In the genomic region with DNA sequence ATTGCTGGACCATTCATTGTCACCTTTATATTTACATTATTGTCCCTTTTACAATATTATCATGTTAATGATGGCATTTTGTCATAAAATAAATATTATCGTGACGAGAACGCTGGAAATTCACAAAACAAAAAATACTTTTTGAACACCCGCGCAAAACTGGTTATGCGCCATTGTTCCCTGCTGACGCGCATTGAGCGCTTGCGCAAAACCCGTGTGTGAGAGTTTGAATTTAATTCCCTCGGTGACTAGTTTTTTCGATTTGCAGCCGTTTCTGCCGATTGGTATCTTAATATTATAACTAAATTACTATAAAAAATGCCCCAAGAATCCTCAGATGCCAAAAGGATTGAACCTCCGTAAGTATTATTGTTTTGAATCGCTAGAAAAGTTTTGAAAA, we compare ENCODE assay signal across 3 worm cellular contexts.
TF ChIP-seq lines count a peak whose summit lies in the region.

TSS of gene pafo-1 (plus strand) at position 256 of the 400 bp plus-strand sequence.

TF ChIP-seq in whole organism, L1 larva, 84 proteins besides CTCF, POLR2A, EP300 and RAD21 (continued from another document and continues in another):
- peak; percentile 75 for TF ChIP-seq elt-2 (tag; optimal IDR thresholded peaks at IDR 0.05; lab: Kevin White, UChicago)
- TF ChIP-seq unc-86 (tag; optimal IDR thresholded peaks at IDR 0.05; lab: Kevin White, UChicago) = peak; percentile 89
- peak; percentile 91 for TF ChIP-seq unc-130 (tag; optimal IDR thresholded peaks at IDR 0.05; lab: Kevin White, UChicago)
- TF ChIP-seq efl-1 (optimal IDR thresholded peaks at IDR 0.05; lab: Kevin White, UChicago) = peak; percentile 98 to 99
- peak; percentile 99 to 100 for TF ChIP-seq efl-1 (GFP tag; optimal IDR thresholded peaks at IDR 0.05 in 1 of 2; lab: Kevin White, UChicago)
- peak; percentile 93 for TF ChIP-seq nhr-90 (tag; optimal IDR thresholded peaks at IDR 0.05; lab: Kevin White, UChicago; ENCODE audit: poor library complexity)
- no peak for TF ChIP-seq hpl-2 (GFP tag; optimal IDR thresholded peaks at IDR 0.05; lab: Kevin White, UChicago)
- TF ChIP-seq lir-3 (tag; optimal IDR thresholded peaks at IDR 0.05; lab: Kevin White, UChicago; ENCODE audit: poor library complexity) = peak; percentile 68
- peak; percentile 99 for TF ChIP-seq lin-35 (GFP tag; optimal IDR thresholded peaks at IDR 0.05; lab: Kevin White, UChicago)
- TF ChIP-seq nhr-76 (tag; optimal IDR thresholded peaks at IDR 0.05; lab: Kevin White, UChicago) = peak; percentile 43
- TF ChIP-seq lin-15B (tag; optimal IDR thresholded peaks at IDR 0.05; lab: Kevin White, UChicago) = peak; percentile 79
- peak; percentile 5 for TF ChIP-seq C34B4.2 (tag; optimal IDR thresholded peaks at IDR 0.05; lab: Kevin White, UChicago)
- peak; percentile 88 for TF ChIP-seq jun-1 (tag; optimal IDR thresholded peaks at IDR 0.05; lab: Kevin White, UChicago)
- no peak for TF ChIP-seq unc-30 (tag; optimal IDR thresholded peaks at IDR 0.05; lab: Kevin White, UChicago)
- peak; percentile 47 for TF ChIP-seq efl-3 (GFP tag; optimal IDR thresholded peaks at IDR 0.05; lab: Kevin White, UChicago)
- TF ChIP-seq nhr-11 (tag; optimal IDR thresholded peaks at IDR 0.05; lab: Kevin White, UChicago) = peak; percentile 81
- peak; percentile 99 for TF ChIP-seq dpl-1 (GFP tag; optimal IDR thresholded peaks at IDR 0.05; lab: Kevin White, UChicago)
- peak; percentile 92 for TF ChIP-seq nhr-20 (tag; optimal IDR thresholded peaks at IDR 0.05; lab: Kevin White, UChicago)
- peak; percentile 89 for TF ChIP-seq isw-1 (GFP tag; IDR thresholded peaks at IDR 0.05; lab: Robert Waterston, UW)
- peak in 2 of 6 experiments; percentile 79 to 80 for TF ChIP-seq elt-3 (tag; optimal IDR thresholded peaks at IDR 0.05; lab: Kevin White, UChicago)
- TF ChIP-seq fos-1 (tag; optimal IDR thresholded peaks at IDR 0.05; lab: Kevin White, UChicago) = peak; percentile 84
- no peak for TF ChIP-seq sptf-1 (tag; optimal IDR thresholded peaks at IDR 0.05; lab: Kevin White, UChicago)
- TF ChIP-seq nhr-12 (tag; optimal IDR thresholded peaks at IDR 0.05; lab: Kevin White, UChicago) = no peak
- TF ChIP-seq egl-13 (tag; optimal IDR thresholded peaks at IDR 0.05; lab: Kevin White, UChicago) = peak; percentile 77
- TF ChIP-seq unc-62 (GFP tag; optimal IDR thresholded peaks at IDR 0.05; lab: Kevin White, UChicago) = no peak
- peak; percentile 13 for TF ChIP-seq ama-1 (optimal IDR thresholded peaks at IDR 0.05; lab: Kevin White, UChicago)
- peak; percentile 67 for TF ChIP-seq mab-9 (GFP tag; IDR thresholded peaks at IDR 0.05; lab: Robert Waterston, UW)
- TF ChIP-seq zip-4 (GFP tag; optimal IDR thresholded peaks at IDR 0.05; lab: Kevin White, UChicago) = peak; percentile 80
- no peak for TF ChIP-seq Y116A8C.19 (tag; optimal IDR thresholded peaks at IDR 0.05; lab: Kevin White, UChicago; ENCODE audit: borderline replicate concordance)
- TF ChIP-seq snu-23 (GFP tag; optimal IDR thresholded peaks at IDR 0.05; lab: Kevin White, UChicago) = peak; percentile 92
- peak; percentile 83 for TF ChIP-seq snpc-4 (tag; optimal IDR thresholded peaks at IDR 0.05; lab: Kevin White, UChicago)
- TF ChIP-seq lsy-2 (tag; optimal IDR thresholded peaks at IDR 0.05; lab: Kevin White, UChicago) = peak; percentile 91 to 92
- peak; percentile 80 to 93 (median 92) for TF ChIP-seq ceh-82 (tag; optimal IDR thresholded peaks at IDR 0.05; lab: Kevin White, UChicago)
- peak; percentile 95 for TF ChIP-seq nhr-71 (tag; optimal IDR thresholded peaks at IDR 0.05; lab: Kevin White, UChicago)
- peak; percentile 85 for TF ChIP-seq irx-1 (tag; optimal IDR thresholded peaks at IDR 0.05; lab: Kevin White, UChicago)
- TF ChIP-seq F16B12.6 (tag; optimal IDR thresholded peaks at IDR 0.05; lab: Kevin White, UChicago) = peak; percentile 67
- TF ChIP-seq fkh-4 (tag; optimal IDR thresholded peaks at IDR 0.05; lab: Kevin White, UChicago; ENCODE audit: borderline replicate concordance) = peak; percentile 28
- no peak for TF ChIP-seq hlh-17 (GFP tag; optimal IDR thresholded peaks at IDR 0.05; lab: Kevin White, UChicago; ENCODE audit: borderline replicate concordance)
- peak; percentile 91 for TF ChIP-seq lin-39 (tag; optimal IDR thresholded peaks at IDR 0.05; lab: Kevin White, UChicago)
- peak; percentile 87 for TF ChIP-seq lin-13 (GFP tag; optimal IDR thresholded peaks at IDR 0.05; lab: Kevin White, UChicago)
- TF ChIP-seq sox-4 (tag; optimal IDR thresholded peaks at IDR 0.05; lab: Kevin White, UChicago) = peak; percentile 81

TF ChIP-seq in whole organism, L3 larva, 47 proteins besides CTCF, POLR2A, EP300 and RAD21 (continued from another document):
- TF ChIP-seq nfya-1 (tag; optimal IDR thresholded peaks at IDR 0.05; lab: Kevin White, UChicago; ENCODE audit: insufficient read depth) (peak; percentile 85), hmg-11 (tag; optimal IDR thresholded peaks at IDR 0.05; lab: Kevin White, UChicago) (no peak), nhr-23 (tag; optimal IDR thresholded peaks at IDR 0.05; lab: Kevin White, UChicago) (peak; percentile 80), lin-39 (tag; optimal IDR thresholded peaks at IDR 0.05; lab: Kevin White, UChicago) (peak; percentile 74), elt-1 (tag; optimal IDR thresholded peaks at IDR 0.05; lab: Kevin White, UChicago) (no peak), snpc-4 (tag; optimal IDR thresholded peaks at IDR 0.05; lab: Kevin White, UChicago) (peak; percentile 70), elt-3 (tag; optimal IDR thresholded peaks at IDR 0.05; lab: Kevin White, UChicago) (no peak), eor-1 (tag; optimal IDR thresholded peaks at IDR 0.05; lab: Kevin White, UChicago) (no peak), fkh-2 (tag; optimal IDR thresholded peaks at IDR 0.05; lab: Kevin White, UChicago) (no peak), lin-15B (tag; optimal IDR thresholded peaks at IDR 0.05; lab: Kevin White, UChicago) (peak; percentile 87), R02D3.7 (tag; optimal IDR thresholded peaks at IDR 0.05; lab: Kevin White, UChicago) (peak; percentile 77), daf-12 (tag; optimal IDR thresholded peaks at IDR 0.05; lab: Kevin White, UChicago) (no peak), nhr-28 (tag; optimal IDR thresholded peaks at IDR 0.05; lab: Kevin White, UChicago) (no peak), unc-62 (GFP tag; optimal IDR thresholded peaks at IDR 0.05; lab: Kevin White, UChicago) (no peak), sea-2 (GFP tag; optimal IDR thresholded peaks at IDR 0.05; lab: Kevin White, UChicago) (no peak), skn-1 (tag; optimal IDR thresholded peaks at IDR 0.05; lab: Kevin White, UChicago) (peak; percentile 74), mml-1 (tag; optimal IDR thresholded peaks at IDR 0.05; lab: Kevin White, UChicago) (no peak), ceh-16 (tag; optimal IDR thresholded peaks at IDR 0.05; lab: Kevin White, UChicago) (peak; percentile 26), egl-27 (tag; optimal IDR thresholded peaks at IDR 0.05; lab: Kevin White, UChicago) (peak; percentile 26), nhr-77 (tag; optimal IDR thresholded peaks at IDR 0.05; lab: Kevin White, UChicago) (no peak), fos-1 (tag; optimal IDR thresholded peaks at IDR 0.05; lab: Kevin White, UChicago) (no peak), nhr-237 (tag; optimal IDR thresholded peaks at IDR 0.05; lab: Kevin White, UChicago) (no peak), ceh-28 (tag; optimal IDR thresholded peaks at IDR 0.05; lab: Kevin White, UChicago) (peak; percentile 61), nhr-43 (tag; optimal IDR thresholded peaks at IDR 0.05; lab: Kevin White, UChicago; ENCODE audit: poor library complexity, severe bottlenecking) (peak; percentile 89), ceh-82 (tag; optimal IDR thresholded peaks at IDR 0.05; lab: Kevin White, UChicago) (peak; percentile 67), zag-1 (tag; optimal IDR thresholded peaks at IDR 0.05; lab: Kevin White, UChicago) (peak; percentile 19), ztf-4 (tag; optimal IDR thresholded peaks at IDR 0.05; lab: Kevin White, UChicago) (no peak), pqm-1 (tag; optimal IDR thresholded peaks at IDR 0.05; lab: Kevin White, UChicago) (peak; percentile 23)

TF ChIP-seq in whole organism, young adult, 124 proteins besides CTCF, POLR2A, EP300 and RAD21 (continued from another document and continues in another):
- TF ChIP-seq egrh-3 (GFP tag; IDR thresholded peaks at IDR 0.05; lab: Robert Waterston, UW) (no peak), aptf-2 (GFP tag; conservative IDR thresholded peaks at IDR 0.05; lab: Robert Waterston, UW) (no peak), rpc-1 (optimal IDR thresholded peaks at IDR 0.05; lab: Kevin White, UChicago) (no peak), rpc-1 (tag; optimal IDR thresholded peaks at IDR 0.05; lab: Kevin White, UChicago) (no peak), hlh-26 (GFP tag; conservative IDR thresholded peaks at IDR 0.05; lab: Robert Waterston, UW) (no peak), lsy-27 (tag; optimal IDR thresholded peaks at IDR 0.05; lab: Kevin White, UChicago; ENCODE audit: borderline replicate concordance, insufficient read depth) (no peak), snpc-1.1 (tag; optimal IDR thresholded peaks at IDR 0.05; lab: Kevin White, UChicago; ENCODE audit: insufficient read depth) (peak; percentile 47), dox-1 (GFP tag; IDR thresholded peaks at IDR 0.05; lab: Robert Waterston, UW) (peak; percentile 95), hlh-12 (tag; optimal IDR thresholded peaks at IDR 0.05; lab: Kevin White, UChicago) (no peak), repo-1 (tag; optimal IDR thresholded peaks at IDR 0.05; lab: Kevin White, UChicago) (peak; percentile 85), F57C9.4 (tag; optimal IDR thresholded peaks at IDR 0.05; lab: Kevin White, UChicago) (no peak), somi-1 (GFP tag; optimal IDR thresholded peaks at IDR 0.05; lab: Kevin White, UChicago) (peak; percentile 23), D2030.7 (GFP tag; IDR thresholded peaks at IDR 0.05; lab: Robert Waterston, UW) (peak; percentile 85), nhr-179 (tag; optimal IDR thresholded peaks at IDR 0.05; lab: Kevin White, UChicago) (no peak), ceh-100 (GFP tag; IDR thresholded peaks at IDR 0.05; lab: Robert Waterston, UW) (peak; percentile 84), cebp-2 (GFP tag; IDR thresholded peaks at IDR 0.05; lab: Robert Waterston, UW) (no peak), pha-4 (tag; optimal IDR thresholded peaks at IDR 0.05; lab: Kevin White, UChicago) (peak; percentile 16), attf-3 (GFP tag; conservative IDR thresholded peaks at IDR 0.05; lab: Robert Waterston, UW) (peak; percentile 62; the same call in 1 of the 2 replicates), fkh-3 (tag; optimal IDR thresholded peaks at IDR 0.05; lab: Kevin White, UChicago) (no peak), ztf-3 (GFP tag; optimal IDR thresholded peaks at IDR 0.05; lab: Kevin White, UChicago) (no peak), lin-54 (GFP tag; optimal IDR thresholded peaks at IDR 0.05; lab: Kevin White, UChicago) (peak; percentile 100), Y53F4B.3 (GFP tag; IDR thresholded peaks at IDR 0.05; lab: Robert Waterston, UW) (no peak), K12H6.12 (tag; optimal IDR thresholded peaks at IDR 0.05; lab: Kevin White, UChicago) (peak; percentile 42), nhr-120 (GFP tag; IDR thresholded peaks at IDR 0.05; lab: Robert Waterston, UW) (no peak), hsf-1 (GFP tag; IDR thresholded peaks at IDR 0.05; lab: Robert Waterston, UW) (no peak), snpc-3.4 (tag; optimal IDR thresholded peaks at IDR 0.05; lab: Kevin White, UChicago) (peak; percentile 57), lin-35 (GFP tag; optimal IDR thresholded peaks at IDR 0.05; lab: Kevin White, UChicago) (peak; percentile 92 to 98 (median 93)), tlf-1 (GFP tag; optimal IDR thresholded peaks at IDR 0.05; lab: Kevin White, UChicago) (peak; percentile 76), gei-17 (GFP tag; optimal IDR thresholded peaks at IDR 0.05; lab: Kevin White, UChicago) (no peak), ZK185.1 (tag; optimal IDR thresholded peaks at IDR 0.05; lab: Kevin White, UChicago; ENCODE audit: poor library complexity, severe bottlenecking) (peak; percentile 88), B0019.2 (GFP tag; conservative IDR thresholded peaks at IDR 0.05; lab: Robert Waterston, UW) (no peak), nhr-27 (tag; optimal IDR thresholded peaks at IDR 0.05; lab: Kevin White, UChicago) (no peak), lin-40 (tag; optimal IDR thresholded peaks at IDR 0.05; lab: Kevin White, UChicago) (peak; percentile 87), madf-10 (tag; optimal IDR thresholded peaks at IDR 0.05; lab: Kevin White, UChicago) (no peak), nhr-80 (tag; optimal IDR thresholded peaks at IDR 0.05; lab: Kevin White, UChicago) (peak; percentile 27), C06A6.2 (GFP tag; conservative IDR thresholded peaks at IDR 0.05; lab: Robert Waterston, UW) (peak; percentile 78), nhr-90 (tag; optimal IDR thresholded peaks at IDR 0.05; lab: Kevin White, UChicago) (no peak), let-607 (tag; optimal IDR thresholded peaks at IDR 0.05; lab: Kevin White, UChicago) (peak in 1 of 2 experiments; percentile 16), Y95B8A.8 (GFP tag; IDR thresholded peaks at IDR 0.05; lab: Robert Waterston, UW) (peak; percentile 82), F57A8.1 (GFP tag; optimal IDR thresholded peaks at IDR 0.05; lab: Kevin White, UChicago) (no peak), akir-1 (GFP tag; optimal IDR thresholded peaks at IDR 0.05; lab: Kevin White, UChicago) (no peak), rcor-1 (GFP tag; IDR thresholded peaks at IDR 0.05; lab: Robert Waterston, UW) (peak; percentile 88), ztf-25 (GFP tag; IDR thresholded peaks at IDR 0.05; lab: Robert Waterston, UW) (0 out of 2 replicates have a peak, but pooled peaks have one; percentile 58), K11D2.4 (GFP tag; IDR thresholded peaks at IDR 0.05; lab: Robert Waterston, UW) (peak; percentile 84), mcd-1 (GFP tag; IDR thresholded peaks at IDR 0.05; lab: Robert Waterston, UW) (peak; percentile 91), B0336.3 (GFP tag; IDR thresholded peaks at IDR 0.05; lab: Robert Waterston, UW) (peak; percentile 92), die-1 (tag; optimal IDR thresholded peaks at IDR 0.05; lab: Kevin White, UChicago) (no peak), unc-62 (GFP tag; optimal IDR thresholded peaks at IDR 0.05; lab: Kevin White, UChicago) (no peak), Y56A3A.18 (GFP tag; IDR thresholded peaks at IDR 0.05; lab: Robert Waterston, UW) (peak; percentile 82; the same call in 1 of the 2 replicates), nfyb-1 (GFP tag; IDR thresholded peaks at IDR 0.05; lab: Robert Waterston, UW) (peak; percentile 93), egl-44 (GFP tag; IDR thresholded peaks at IDR 0.05; lab: Robert Waterston, UW) (no peak), mxl-1 (tag; optimal IDR thresholded peaks at IDR 0.05; lab: Kevin White, UChicago) (no peak), F23B12.7 (tag; optimal IDR thresholded peaks at IDR 0.05; lab: Kevin White, UChicago; ENCODE audit: insufficient read depth) (peak; percentile 30), egl-18 (GFP tag; IDR thresholded peaks at IDR 0.05; lab: Robert Waterston, UW) (no peak), F55B11.4 (tag; optimal IDR thresholded peaks at IDR 0.05; lab: Kevin White, UChicago; ENCODE audit: borderline replicate concordance, insufficient read depth) (no peak), ceh-40 (GFP tag; IDR thresholded peaks at IDR 0.05; lab: Robert Waterston, UW) (no peak), T26A5.8 (tag; optimal IDR thresholded peaks at IDR 0.05; lab: Kevin White, UChicago) (no peak), hrde-1 (tag; optimal IDR thresholded peaks at IDR 0.05; lab: Kevin White, UChicago; ENCODE audit: borderline replicate concordance) (peak; percentile 57), F49E8.2 (tag; optimal IDR thresholded peaks at IDR 0.05; lab: Kevin White, UChicago; ENCODE audit: insufficient read depth) (no peak), pbrm-1 (GFP tag; IDR thresholded peaks at IDR 0.05; lab: Robert Waterston, UW) (peak; percentile 91), C17E4.6 (GFP tag; IDR thresholded peaks at IDR 0.05; lab: Robert Waterston, UW) (no peak), F10E7.11 (tag; optimal IDR thresholded peaks at IDR 0.05; lab: Kevin White, UChicago) (peak; percentile 10), unc-130 (GFP tag; optimal IDR thresholded peaks at IDR 0.05; lab: Kevin White, UChicago) (peak; percentile 57), ztf-18 (tag; optimal IDR thresholded peaks at IDR 0.05; lab: Kevin White, UChicago) (peak; percentile 99), B0261.1 (tag; optimal IDR thresholded peaks at IDR 0.05; lab: Kevin White, UChicago) (peak; percentile 14), Y53G8AR.9 (GFP tag; conservative IDR thresholded peaks at IDR 0.05; lab: Robert Waterston, UW) (peak; percentile 91)
